Fruit fly (Drosophila melanogaster) whole organism, embryonic: ENCODE data around the gene Dh31.

ENCODE experiments used
- ATbp ChIP-seq: fragments of 200-800 bp; sonication (Bioruptor generic); optimal IDR thresholded peaks from 2 replicates; lab custom pipeline; 2017; ENCODE audit warnings: missing biosample characterization, mild to moderate bottlenecking, missing genetic modification characterization, missing genetic modification reagents
- Antp ChIP-seq: fragments of 200-800 bp; sonication (Bioruptor generic); optimal IDR thresholded peaks from 3 replicates; lab custom pipeline; 2016; ENCODE audit warnings: missing biosample characterization, missing genetic modification characterization
- Bdp1 ChIP-seq: fragments of 200-800 bp; sonication (Bioruptor generic); optimal IDR thresholded peaks from 3 replicates; lab custom pipeline; 2016; ENCODE audit warnings: missing biosample characterization, missing genetic modification characterization
- CG11695 ChIP-seq: fragments of 200-800 bp; sonication (Bioruptor generic); IDR thresholded peaks from 3 replicates; pipeline ENCODE4 v1.3.6; 2022; ENCODE audit warnings: missing biosample characterization, missing genetic modification characterization
- CG12236 ChIP-seq: fragments of 200-800 bp; sonication (Bioruptor generic); optimal IDR thresholded peaks from 2 replicates; lab custom pipeline; 2016; ENCODE audit warnings: missing biosample characterization, missing genetic modification characterization
- CG12769 ChIP-seq: fragments of 200-800 bp; sonication (Bioruptor generic); optimal IDR thresholded peaks from 2 replicates; lab custom pipeline; 2019; ENCODE audit warnings: missing biosample characterization, mild to moderate bottlenecking, missing genetic modification characterization, moderate library complexity
- CG14050 ChIP-seq: fragments of 200-800 bp; sonication (Bioruptor generic); IDR thresholded peaks from 3 replicates; pipeline ENCODE4 v1.3.6; 2022; ENCODE audit warnings: missing biosample characterization, missing genetic modification characterization
- CG1529 ChIP-seq: fragments of 200-800 bp; sonication (Bioruptor generic); optimal IDR thresholded peaks from 3 replicates; lab custom pipeline; 2018; ENCODE audit warnings: missing biosample characterization, missing genetic modification characterization
- CG15479 ChIP-seq: fragments of 200-800 bp; sonication (Bioruptor generic); optimal IDR thresholded peaks from 3 replicates; lab custom pipeline; 2019; ENCODE audit warnings: missing biosample characterization, mild to moderate bottlenecking, missing genetic modification characterization, moderate library complexity
- CG17359 ChIP-seq: fragments of 200-800 bp; sonication (Bioruptor generic); optimal IDR thresholded peaks from 3 replicates; lab custom pipeline; 2018; ENCODE audit warnings: missing biosample characterization, mild to moderate bottlenecking, missing genetic modification characterization, moderate library complexity
- CG17361 ChIP-seq: fragments of 200-800 bp; sonication (Bioruptor generic); IDR thresholded peaks from 3 replicates; pipeline ENCODE4 v1.3.6; 2022; ENCODE audit warnings: missing biosample characterization, missing genetic modification characterization
- CG2116 ChIP-seq: fragments of 200-800 bp; sonication (Bioruptor generic); optimal IDR thresholded peaks from 3 replicates; lab custom pipeline; 2018; ENCODE audit warnings: missing biosample characterization, mild to moderate bottlenecking, missing genetic modification characterization
- CG2875 ChIP-seq: fragments of 200-800 bp; sonication (Bioruptor generic); optimal IDR thresholded peaks from 2 replicates; lab custom pipeline; 2017; ENCODE audit warnings: missing biosample characterization, mild to moderate bottlenecking, missing genetic modification characterization, missing genetic modification reagents
- CG34376 ChIP-seq: fragments of 200-800 bp; sonication (Bioruptor generic); optimal IDR thresholded peaks from 2 replicates; lab custom pipeline; 2018; ENCODE audit warnings: missing biosample characterization, mild to moderate bottlenecking, missing genetic modification characterization
- CG3995 ChIP-seq: fragments of 200-800 bp; sonication (Bioruptor generic); optimal IDR thresholded peaks from 3 replicates; lab custom pipeline; 2016; ENCODE audit warnings: missing biosample characterization, missing genetic modification characterization
- CG4328 ChIP-seq: fragments of 200-800 bp; sonication (Bioruptor generic); optimal IDR thresholded peaks from 3 replicates; lab custom pipeline; 2017; ENCODE audit warnings: missing biosample characterization, missing genetic modification reagents, missing genetic modification characterization
- CG5953 ChIP-seq: fragments of 200-800 bp; sonication (Bioruptor generic); IDR thresholded peaks from 2 replicates; pipeline ENCODE4 v1.3.6; 2022; ENCODE audit warnings: missing biosample characterization, missing genetic modification characterization
- CG6765 ChIP-seq: fragments of 200-800 bp; sonication (Bioruptor generic); optimal IDR thresholded peaks from 3 replicates; lab custom pipeline; 2017; ENCODE audit warnings: missing biosample characterization, mild to moderate bottlenecking, missing genetic modification characterization
- CG7786 ChIP-seq: fragments of 200-800 bp; sonication (Bioruptor generic); optimal IDR thresholded peaks from 2 replicates; lab custom pipeline; 2016; ENCODE audit warnings: missing biosample characterization, missing genetic modification characterization
- CG7987 ChIP-seq: fragments of 200-800 bp; sonication (Bioruptor generic); optimal IDR thresholded peaks from 2 replicates; lab custom pipeline; 2018; ENCODE audit warnings: missing biosample characterization, mild to moderate bottlenecking, missing genetic modification characterization, moderate library complexity
- CG9932 ChIP-seq: fragments of 200-800 bp; sonication (Bioruptor generic); IDR thresholded peaks from 2 replicates; pipeline ENCODE4 v1.3.6; 2022; ENCODE audit warnings: missing biosample characterization, missing genetic modification characterization
- D19B ChIP-seq: fragments of 200-800 bp; sonication (Bioruptor generic); optimal IDR thresholded peaks from 2 replicates; lab custom pipeline; 2017; ENCODE audit warnings: missing biosample characterization, mild to moderate bottlenecking, missing genetic modification characterization
- Dbx ChIP-seq: fragments of 200-800 bp; sonication (Bioruptor generic); IDR thresholded peaks from 3 replicates; pipeline ENCODE4 v1.3.6; 2022; ENCODE audit warnings: missing biosample characterization, missing genetic modification characterization
- E2f1 ChIP-seq: fragments of 200-800 bp; sonication (Bioruptor generic); IDR thresholded peaks from 2 replicates; pipeline ENCODE4 v1.3.6; 2022; ENCODE audit warnings: missing biosample characterization, missing genetic modification characterization
- Eip74EF ChIP-seq, 2 experiments: fragments of 200-800 bp in 1 of 2; fragments of >200 bp in 1 of 2; sonication (Bioruptor generic) in 1 of 2; optimal IDR thresholded peaks; 2 replicates each; lab custom pipeline; 2017 to 2019; ENCODE audit warnings: missing biosample characterization in 2 of 2, missing genetic modification characterization in 2 of 2, mild to moderate bottlenecking in 1 of 2, moderate library complexity in 1 of 2
- H15 ChIP-seq: fragments of 200-800 bp; sonication (Bioruptor generic); IDR thresholded peaks from 3 replicates; pipeline ENCODE4 v1.3.6; 2022; ENCODE audit warnings: missing biosample characterization, missing genetic modification characterization
- Mad ChIP-seq: fragments of 200-800 bp; sonication (Bioruptor generic); optimal IDR thresholded peaks from 2 replicates; lab custom pipeline; 2016; ENCODE audit warnings: missing biosample characterization, missing genetic modification characterization
- Med ChIP-seq: fragments of 200-800 bp; sonication (Bioruptor generic); peaks from one replicate; lab custom pipeline; 2016; ENCODE audit warnings: missing biosample characterization, missing genetic modification characterization, mild to moderate bottlenecking, inconsistent platforms, moderate library complexity
- Usf ChIP-seq: fragments of 200-800 bp; sonication (Bioruptor generic); optimal IDR thresholded peaks from 2 replicates; lab custom pipeline; 2017; ENCODE audit warnings: missing genotype, missing biosample characterization, missing genetic modification characterization
- caup ChIP-seq: fragments of 200-800 bp; sonication (Bioruptor generic); optimal IDR thresholded peaks from 3 replicates; lab custom pipeline; 2017; ENCODE audit warnings: missing biosample characterization, mild to moderate bottlenecking, missing genetic modification characterization, moderate library complexity; ENCODE audit not compliant: severe bottlenecking
- ci ChIP-seq: fragments of 200-800 bp; sonication (Bioruptor generic); IDR thresholded peaks from 3 replicates; pipeline ENCODE4 v1.3.6; 2022; ENCODE audit warnings: missing biosample characterization, missing genetic modification characterization
- corto ChIP-seq: fragments of 200-800 bp; sonication (Bioruptor generic); optimal IDR thresholded peaks from 2 replicates; lab custom pipeline; 2016; ENCODE audit warnings: missing biosample characterization, mild to moderate bottlenecking, missing genetic modification characterization, moderate library complexity
- dati ChIP-seq: fragments of 200-800 bp; sonication (Bioruptor generic); IDR thresholded peaks from 2 replicates; pipeline ENCODE4 v1.3.6; 2022; ENCODE audit warnings: missing biosample characterization, missing genetic modification characterization
- disco-r ChIP-seq: fragments of 200-800 bp; sonication (Bioruptor generic); optimal IDR thresholded peaks from 2 replicates; lab custom pipeline; 2016; ENCODE audit warnings: missing biosample characterization, missing genetic modification characterization
- dmrt11E ChIP-seq: fragments of 200-800 bp; sonication (Bioruptor generic); optimal IDR thresholded peaks from 3 replicates; lab custom pipeline; 2018; ENCODE audit warnings: missing biosample characterization, mild to moderate bottlenecking, missing genetic modification characterization, moderate library complexity
- emc ChIP-seq: fragments of 200-800 bp; sonication (Bioruptor generic); optimal IDR thresholded peaks from 2 replicates; lab custom pipeline; 2016; ENCODE audit warnings: missing biosample characterization, missing genetic modification characterization
- eve ChIP-seq, 2 experiments: fragments of >200 bp; optimal IDR thresholded peaks; 2 replicates each; lab custom pipeline; 2017; ENCODE audit warnings: missing biosample characterization in 2 of 2, missing genetic modification characterization in 2 of 2
- eyg ChIP-seq: fragments of 200-800 bp; sonication (Bioruptor generic); optimal IDR thresholded peaks from 3 replicates; lab custom pipeline; 2016; ENCODE audit warnings: missing biosample characterization, missing genetic modification characterization
- gem ChIP-seq: fragments of 200-800 bp; sonication (Bioruptor generic); optimal IDR thresholded peaks from 2 replicates; lab custom pipeline; 2019; ENCODE audit warnings: missing biosample characterization, mild to moderate bottlenecking, missing genetic modification characterization, moderate library complexity
- hb ChIP-seq: fragments of 200-800 bp; sonication (Bioruptor generic); IDR thresholded peaks from 3 replicates; pipeline ENCODE4 v1.3.6; 2022; ENCODE audit warnings: missing biosample characterization, missing genetic modification characterization; ENCODE audit not compliant: partially characterized antibody
- her ChIP-seq: fragments of 200-800 bp; sonication (Bioruptor generic); optimal IDR thresholded peaks from 2 replicates; lab custom pipeline; 2016; ENCODE audit warnings: missing biosample characterization, missing genetic modification characterization
- ken ChIP-seq: fragments of 200-800 bp; sonication (Bioruptor generic); IDR thresholded peaks from 3 replicates; pipeline ENCODE4 v1.3.6; 2022; ENCODE audit warnings: missing biosample characterization, missing genetic modification characterization
- klu ChIP-seq: fragments of 200-800 bp; sonication (Bioruptor generic); IDR thresholded peaks from 2 replicates; pipeline ENCODE4 v1.3.6; 2022; ENCODE audit warnings: missing biosample characterization, missing genetic modification characterization
- mam ChIP-seq: fragments of 200-800 bp; sonication (Bioruptor generic); optimal IDR thresholded peaks from 3 replicates; lab custom pipeline; 2016; ENCODE audit warnings: missing biosample characterization, missing genetic modification characterization
- nau ChIP-seq: fragments of 200-800 bp; sonication (Bioruptor generic); optimal IDR thresholded peaks from 3 replicates; lab custom pipeline; 2017; ENCODE audit warnings: missing biosample characterization, mild to moderate bottlenecking, missing genetic modification characterization, missing genetic modification reagents
- nerfin-2 ChIP-seq: fragments of 200-800 bp; sonication (Bioruptor generic); IDR thresholded peaks from 2 replicates; pipeline ENCODE4 v1.3.6; 2022; ENCODE audit warnings: missing biosample characterization, missing genetic modification characterization; ENCODE audit not compliant: partially characterized antibody
- sens ChIP-seq: fragments of 200-800 bp; sonication (Bioruptor generic); peaks from one replicate; lab custom pipeline; 2016; ENCODE audit warnings: missing biosample characterization, missing genetic modification characterization
- sqz ChIP-seq: fragments of 200-800 bp; sonication (Bioruptor generic); optimal IDR thresholded peaks from 3 replicates; lab custom pipeline; 2018; ENCODE audit warnings: missing biosample characterization, mild to moderate bottlenecking, missing genetic modification characterization

The Dh31 gene

dm6 chr2L:8541469-8542233 is 35.0 kb upstream of the Dh31 start, which contains the start of gene Sema1a (continued):
- TF ChIP-seq CG17359 (tag; lab: Kevin White, UChicago): peak; percentile 57
- TF ChIP-seq CG1529 (GFP tag; lab: Kevin White, UChicago): peak; percentile 3
- TF ChIP-seq Dbx: peak; percentile 73; the same call in 2 of the 3 replicates
- TF ChIP-seq CG3995 (GFP tag; lab: Kevin White, UChicago): no peak
- peak; percentile 64; the same call in 2 of the 3 replicates for TF ChIP-seq hb (GFP tag; lab: Robert Waterston, UW)
- TF ChIP-seq ATbp (GFP tag; lab: Kevin White, UChicago): peak; percentile 46
- peak; percentile 18 for TF ChIP-seq dmrt11E
- peak; percentile 33 for TF ChIP-seq disco-r (GFP tag; lab: Kevin White, UChicago)
- peak; percentile 45; the same call in 2 of the 3 replicates for TF ChIP-seq CG17361
- no peak for TF ChIP-seq Usf (GFP tag; lab: Kevin White, UChicago)
- TF ChIP-seq eve (GFP tag; optimal IDR thresholded peaks at IDR 0.05; lab: Kevin White, UChicago): peak in 1 of 2 experiments; percentile 53
- peak; percentile 90 for TF ChIP-seq sens (GFP tag; lab: Kevin White, UChicago)
- peak; percentile 24 for TF ChIP-seq eyg (GFP tag; lab: Kevin White, UChicago)
- peak; percentile 71 for TF ChIP-seq E2f1 (GFP tag; lab: Robert Waterston, UW)
- peak; percentile 47 for TF ChIP-seq nau
- no peak for TF ChIP-seq Mad (GFP tag; lab: Kevin White, UChicago)
- no peak for TF ChIP-seq CG15479 (GFP tag; lab: Kevin White, UChicago)
- peak; percentile 33 for TF ChIP-seq CG2116 (GFP tag; lab: Kevin White, UChicago)
- peak; percentile 13 for TF ChIP-seq CG12236 (GFP tag; lab: Kevin White, UChicago)
- TF ChIP-seq D19B (GFP tag; lab: Kevin White, UChicago): peak; percentile 97
- peak; percentile 59; the same call in 1 of the 3 replicates for TF ChIP-seq H15
- TF ChIP-seq emc (GFP tag; lab: Kevin White, UChicago): peak; percentile 4
- TF ChIP-seq CG6765 (GFP tag; lab: Kevin White, UChicago): peak; percentile 48
- no peak for TF ChIP-seq CG4328 (GFP tag; lab: Kevin White, UChicago)
- TF ChIP-seq klu (GFP tag; lab: Robert Waterston, UW): no peak
- TF ChIP-seq CG7987: peak; percentile 43
- TF ChIP-seq CG14050: peak; percentile 45; the same call in 2 of the 3 replicates
- peak; percentile 90 for TF ChIP-seq Med (GFP tag; lab: Kevin White, UChicago)
- peak in 1 of 2 experiments; percentile 68 for TF ChIP-seq Eip74EF (GFP tag; optimal IDR thresholded peaks at IDR 0.05; lab: Kevin White, UChicago)
- peak; percentile 76 for TF ChIP-seq CG9932 (GFP tag; lab: Robert Waterston, UW)
- TF ChIP-seq gem: peak; percentile 55
- peak; percentile 17 for TF ChIP-seq caup (GFP tag; lab: Kevin White, UChicago)
- peak; percentile 69 for TF ChIP-seq CG12769 (tag; lab: Kevin White, UChicago)
- peak; percentile 100 for TF ChIP-seq Bdp1 (GFP tag; lab: Kevin White, UChicago)
- peak; percentile 12 for TF ChIP-seq CG2875
- peak; percentile 25 for TF ChIP-seq CG34376
- TF ChIP-seq nerfin-2 (GFP tag; lab: Robert Waterston, UW): peak; percentile 80
- peak; percentile 87 for TF ChIP-seq Antp
- TF ChIP-seq her: peak; percentile 75
- TF ChIP-seq CG7786 (GFP tag; lab: Kevin White, UChicago): peak; percentile 33
- peak; percentile 32 for TF ChIP-seq sqz (GFP tag; lab: Kevin White, UChicago)
- peak; percentile 2; the same call in 1 of the 2 replicates for TF ChIP-seq dati (GFP tag; lab: Robert Waterston, UW)
- TF ChIP-seq corto (GFP tag; lab: Kevin White, UChicago): no peak
- peak; percentile 58 for TF ChIP-seq CG11695 (GFP tag; lab: Robert Waterston, UW)
- peak; percentile 87 for TF ChIP-seq mam
- peak; percentile 89 for TF ChIP-seq ci (GFP tag; lab: Robert Waterston, UW)
- TF ChIP-seq CG5953 (GFP tag; lab: Robert Waterston, UW): 0 out of 2 replicates have a peak, but pooled peaks have one; percentile 52
- TF ChIP-seq ken (GFP tag; lab: Robert Waterston, UW): peak; percentile 74
